Fruit fly (Drosophila melanogaster): ENCODE results near the gene Ptip.

Ptip gene

dm6 chr3L:14036867-14037313, 8.0 kb upstream of the Ptip start, which contains the start of gene Hsp110 (continued):
- TF ChIP-seq Blimp-1 (GFP tag; optimal IDR thresholded peaks at IDR 0.05): no peak
- TF ChIP-seq Max (GFP tag; optimal IDR thresholded peaks at IDR 0.05): peak; percentile 70
- no peak for TF ChIP-seq CG8281 (tag; optimal IDR thresholded peaks at IDR 0.05)
- TF ChIP-seq sd (tag; optimal IDR thresholded peaks at IDR 0.05): peak; percentile 13
- peak; percentile 81 for TF ChIP-seq Elba2 (GFP tag; optimal IDR thresholded peaks at IDR 0.05)
- peak; percentile 7 for TF ChIP-seq repo (GFP tag; optimal IDR thresholded peaks at IDR 0.05)
- TF ChIP-seq HmgZ (tag; optimal IDR thresholded peaks at IDR 0.05): peak; percentile 67
- TF ChIP-seq CG30403 (GFP tag; optimal IDR thresholded peaks at IDR 0.05): peak; percentile 11
- TF ChIP-seq ranshi (GFP tag; IDR thresholded peaks at IDR 0.05): no peak
- TF ChIP-seq tin (GFP tag; optimal IDR thresholded peaks at IDR 0.05): peak; percentile 21
- TF ChIP-seq CG13624 (GFP tag; optimal IDR thresholded peaks at IDR 0.05): peak; percentile 26
- TF ChIP-seq ewg (GFP tag; optimal IDR thresholded peaks at IDR 0.05): no peak
- peak; percentile 14 for TF ChIP-seq CG12155 (GFP tag; optimal IDR thresholded peaks at IDR 0.05)
- TF ChIP-seq CG31365 (tag; optimal IDR thresholded peaks at IDR 0.05): peak; percentile 8
- peak; percentile 99 for TF ChIP-seq tna (GFP tag; IDR thresholded peaks at IDR 0.05; ENCODE audit: partially characterized antibody)
- peak; percentile 44 for TF ChIP-seq Ets65A (GFP tag)
- TF ChIP-seq PHDP (tag; optimal IDR thresholded peaks at IDR 0.05): peak; percentile 10
- TF ChIP-seq otp (GFP tag; IDR thresholded peaks at IDR 0.05): peak; percentile 26; the same call in 1 of the 3 replicates
- peak; percentile 99 for TF ChIP-seq knrl (GFP tag; IDR thresholded peaks at IDR 0.05; ENCODE audit: partially characterized antibody)
- TF ChIP-seq Ets97D (GFP tag; optimal IDR thresholded peaks at IDR 0.05): peak; percentile 62
- TF ChIP-seq Spps (tag; optimal IDR thresholded peaks at IDR 0.05): no peak
- TF ChIP-seq cwo (GFP tag; optimal IDR thresholded peaks at IDR 0.05): peak; percentile 93
- no peak for TF ChIP-seq CkIIα-i1 (GFP tag; IDR thresholded peaks at IDR 0.05)
- no peak for TF ChIP-seq pum (GFP tag; optimal IDR thresholded peaks at IDR 0.05)
- peak; percentile 8 for TF ChIP-seq CG6765 (GFP tag; optimal IDR thresholded peaks at IDR 0.05)
- no peak for TF ChIP-seq CG4328 (GFP tag; optimal IDR thresholded peaks at IDR 0.05)
- TF ChIP-seq Rfx (GFP tag; IDR thresholded peaks at IDR 0.05): peak; percentile 55
- no peak for TF ChIP-seq gcm (GFP tag; optimal IDR thresholded peaks at IDR 0.05)
- TF ChIP-seq MESR4 (GFP tag; optimal IDR thresholded peaks at IDR 0.05): peak; percentile 45
- TF ChIP-seq CG34422 (GFP tag; IDR thresholded peaks at IDR 0.05): peak; percentile 83; the same call in 1 of the 3 replicates
- TF ChIP-seq lab (GFP tag; optimal IDR thresholded peaks at IDR 0.05): peak; percentile 52
- peak; percentile 62 for TF ChIP-seq Myb (GFP tag; optimal IDR thresholded peaks at IDR 0.05)
- peak in 1 of 2 experiments; percentile 4 for TF ChIP-seq bsh (GFP tag; optimal IDR thresholded peaks at IDR 0.05)
- peak; percentile 76 for TF ChIP-seq CG15514 (GFP tag; optimal IDR thresholded peaks at IDR 0.05)
- TF ChIP-seq CG2712 (tag; optimal IDR thresholded peaks at IDR 0.05): peak; percentile 42
- TF ChIP-seq dysf (GFP tag; IDR thresholded peaks at IDR 0.05): no peak; the same call in 2 of the 3 replicates
- peak; percentile 81 for TF ChIP-seq NFAT (GFP tag; IDR thresholded peaks at IDR 0.05)
- TF ChIP-seq CG12659 (GFP tag; optimal IDR thresholded peaks at IDR 0.05): peak; percentile 54
- TF ChIP-seq sug (tag; optimal IDR thresholded peaks at IDR 0.05): peak; percentile 49
- peak; percentile 42 for TF ChIP-seq nerfin-1 (tag; optimal IDR thresholded peaks at IDR 0.05)
- TF ChIP-seq CG4617 (GFP tag; optimal IDR thresholded peaks at IDR 0.05; ENCODE audit: borderline replicate concordance): peak; percentile 71
- peak; percentile 25 for TF ChIP-seq CG1792 (GFP tag; optimal IDR thresholded peaks at IDR 0.05)
- TF ChIP-seq CG6791 (GFP tag; IDR thresholded peaks at IDR 0.05; ENCODE audit: partially characterized antibody): peak; percentile 100
- TF ChIP-seq ssp (GFP tag; IDR thresholded peaks at IDR 0.05): no peak
- TF ChIP-seq C15 (GFP tag; IDR thresholded peaks at IDR 0.05): no peak
- TF ChIP-seq CG32532 (GFP tag; IDR thresholded peaks at IDR 0.05): peak; percentile 53
- TF ChIP-seq CG8290 (GFP tag; optimal IDR thresholded peaks at IDR 0.05): no peak
- no peak for TF ChIP-seq CG8290 (tag; optimal IDR thresholded peaks at IDR 0.05)
- peak; percentile 99 for TF ChIP-seq Scr (GFP tag; IDR thresholded peaks at IDR 0.05; ENCODE audit: partially characterized antibody)
- TF ChIP-seq CG34224 (GFP tag; IDR thresholded peaks at IDR 0.05; ENCODE audit: partially characterized antibody): peak; percentile 100
